Worm (Caenorhabditis elegans): ENCODE results near the gene ikke-1.
A peak's percentile ranks its signal among the peaks of the same experiment; 100 is the strongest.

The ikke-1 gene

ce11 chrIII:9053740-9054252, 3.3 kb upstream of the ikke-1 start, which contains the start of gene R107.5 (continued):
- peak; percentile 60 for TF ChIP-seq ztf-11 (tag; optimal IDR thresholded peaks at IDR 0.05)
- TF ChIP-seq nhr-76 (tag; optimal IDR thresholded peaks at IDR 0.05): no peak
- peak; percentile 55 for TF ChIP-seq cnd-1 (tag; optimal IDR thresholded peaks at IDR 0.05)
- peak; percentile 1 for TF ChIP-seq sem-2 (GFP tag; optimal IDR thresholded peaks at IDR 0.05)
- TF ChIP-seq pha-4 (tag; optimal IDR thresholded peaks at IDR 0.05): peak; percentile 97
- TF ChIP-seq ces-1 (GFP tag; optimal IDR thresholded peaks at IDR 0.05): peak; percentile 74
- peak; percentile 34 for TF ChIP-seq bed-3 (GFP tag; optimal IDR thresholded peaks at IDR 0.05)
- TF ChIP-seq lsy-2 (tag; optimal IDR thresholded peaks at IDR 0.05): peak; percentile 75
- no peak for TF ChIP-seq snpc-4 (tag; optimal IDR thresholded peaks at IDR 0.05)
- peak; percentile 92 for TF ChIP-seq ceh-39 (tag; optimal IDR thresholded peaks at IDR 0.05)
- peak; percentile 56 for TF ChIP-seq drap-1 (GFP tag; optimal IDR thresholded peaks at IDR 0.05)
- peak; percentile 33 for TF ChIP-seq unc-120 (tag; optimal IDR thresholded peaks at IDR 0.05; ENCODE audit: poor library complexity, severe bottlenecking)

- TF ChIP-seq cnd-1 (tag; optimal IDR thresholded peaks at IDR 0.05): peak; percentile 26
- TF ChIP-seq blmp-1 (tag; optimal IDR thresholded peaks at IDR 0.05): no peak
Measured at ce11 chrIII:9053263-9053662, 2.8 kb upstream of the ikke-1 start.

- TF ChIP-seq ces-1 (GFP tag; optimal IDR thresholded peaks at IDR 0.05): peak; percentile 59
- no peak for TF ChIP-seq zip-8 (tag; optimal IDR thresholded peaks at IDR 0.05)
- TF ChIP-seq ham-2 (GFP tag; optimal IDR thresholded peaks at IDR 0.05): peak; percentile 47
- peak; percentile 28 for TF ChIP-seq mls-2 (tag; optimal IDR thresholded peaks at IDR 0.05)
Measured at ce11 chrIII:9052371-9052978, 2.0 kb upstream of the ikke-1 start.

- TF ChIP-seq ceh-39 (tag; optimal IDR thresholded peaks at IDR 0.05) (no peak), cnd-1 (tag; optimal IDR thresholded peaks at IDR 0.05) (no peak), unc-39 (tag; optimal IDR thresholded peaks at IDR 0.05) (no peak)
Measured at ce11 chrIII:9051714-9052113, 1.2 kb upstream of the ikke-1 start.

- TF ChIP-seq M03D4.4 (tag; optimal IDR thresholded peaks at IDR 0.05) (peak; percentile 18), ceh-43 (GFP tag; optimal IDR thresholded peaks at IDR 0.05) (peak; percentile 6), nhr-2 (tag; optimal IDR thresholded peaks at IDR 0.05) (peak; percentile 22), ces-1 (GFP tag; optimal IDR thresholded peaks at IDR 0.05) (peak; percentile 23), mab-5 (tag; optimal IDR thresholded peaks at IDR 0.05) (no peak), unc-62 (GFP tag; optimal IDR thresholded peaks at IDR 0.05) (peak; percentile 58), blmp-1 (tag; optimal IDR thresholded peaks at IDR 0.05) (no peak), mls-2 (tag; optimal IDR thresholded peaks at IDR 0.05) (peak; percentile 12), snpc-4 (tag; optimal IDR thresholded peaks at IDR 0.05) (no peak)
Measured at ce11 chrIII:9051119-9051597, 658 bp upstream of the ikke-1 start.

ce11 chrIII:9047260-9047659, 3.2 kb downstream of the ikke-1 start:
- no peak for TF ChIP-seq mep-1 (tag; optimal IDR thresholded peaks at IDR 0.05)
- TF ChIP-seq lin-13 (tag; optimal IDR thresholded peaks at IDR 0.05): no peak
- no peak for TF ChIP-seq sem-2 (GFP tag; optimal IDR thresholded peaks at IDR 0.05)
- no peak for TF ChIP-seq bed-3 (GFP tag; optimal IDR thresholded peaks at IDR 0.05)
- no peak for TF ChIP-seq ceh-83 (GFP tag; optimal IDR thresholded peaks at IDR 0.05)
- no peak for TF ChIP-seq nhr-12 (tag; optimal IDR thresholded peaks at IDR 0.05)

ce11 chrIII:9045838-9046237, 4.7 kb downstream of the ikke-1 start, which contains the start of gene R107.2:
R107.2 (minus strand) TSS chrIII:9045938.
- TF ChIP-seq ham-2 (GFP tag; optimal IDR thresholded peaks at IDR 0.05): no peak
- TF ChIP-seq unc-39 (tag; optimal IDR thresholded peaks at IDR 0.05): no peak
- no peak for TF ChIP-seq hlh-1 (tag; optimal IDR thresholded peaks at IDR 0.05)
- TF ChIP-seq cnd-1 (tag; optimal IDR thresholded peaks at IDR 0.05): no peak
- TF ChIP-seq ceh-43 (GFP tag; optimal IDR thresholded peaks at IDR 0.05): no peak
- no peak for TF ChIP-seq blmp-1 (tag; optimal IDR thresholded peaks at IDR 0.05)

All from whole organism, mixed stage, embryonic.